Worm (Caenorhabditis elegans): ENCODE data around the gene tmem-120.

- TF ChIP-seq ets-4 (GFP tag; optimal IDR thresholded peaks at IDR 0.05) (no peak), nfyb-1 (GFP tag; IDR thresholded peaks at IDR 0.05) (no peak), nfya-1 (tag; optimal IDR thresholded peaks at IDR 0.05; ENCODE audit: borderline replicate concordance, insufficient read depth) (no peak), dpff-1 (tag; optimal IDR thresholded peaks at IDR 0.05) (no peak)
Observed at ce11 chrIII:1519906-1520305, 2.1 kb upstream of the tmem-120 start.
